ENCODE assay signal across 8 worm cellular contexts in genomic region chrIII:5405628-5406084, ce11.
TF ChIP-seq lines count a peak whose summit lies in the region.

W03A5.2 (plus strand) TSS chrIII:5406034.
Y32H12A.8 (minus strand) TSS chrIII:5406037.

TF ChIP-seq in whole organism, L1 larva, 84 proteins besides CTCF, POLR2A, EP300 and RAD21 (continues in another document):
- TF ChIP-seq xbp-1 (tag; optimal IDR thresholded peaks at IDR 0.05; lab: Kevin White, UChicago) (no peak), efl-1 (optimal IDR thresholded peaks at IDR 0.05; lab: Kevin White, UChicago) (peak; percentile 46 to 88), efl-1 (GFP tag; optimal IDR thresholded peaks at IDR 0.05 in 1 of 2; lab: Kevin White, UChicago) (peak; percentile 86 to 98), vab-15 (tag; optimal IDR thresholded peaks at IDR 0.05; lab: Kevin White, UChicago) (no peak), mef-2 (tag; optimal IDR thresholded peaks at IDR 0.05; lab: Kevin White, UChicago) (no peak), fkh-10 (GFP tag; optimal IDR thresholded peaks at IDR 0.05; lab: Kevin White, UChicago) (no peak), lin-15B (tag; optimal IDR thresholded peaks at IDR 0.05; lab: Kevin White, UChicago) (peak; percentile 55), ama-1 (optimal IDR thresholded peaks at IDR 0.05; lab: Kevin White, UChicago) (no peak), lsy-2 (tag; optimal IDR thresholded peaks at IDR 0.05; lab: Kevin White, UChicago) (peak; percentile 9 to 79), ceh-8 (GFP tag; optimal IDR thresholded peaks at IDR 0.05; lab: Kevin White, UChicago) (no peak), nhr-71 (tag; optimal IDR thresholded peaks at IDR 0.05; lab: Kevin White, UChicago) (no peak), ceh-82 (tag; optimal IDR thresholded peaks at IDR 0.05; lab: Kevin White, UChicago) (no peak)

TF ChIP-seq in whole organism, L2 larva, 48 proteins besides CTCF, POLR2A, EP300 and RAD21 (continues in another document):
- TF ChIP-seq sma-3 (GFP tag; optimal IDR thresholded peaks at IDR 0.05; lab: Kevin White, UChicago) (no peak), gmeb-1 (tag; optimal IDR thresholded peaks at IDR 0.05; lab: Kevin White, UChicago) (peak; percentile 80), crh-2 (tag; optimal IDR thresholded peaks at IDR 0.05; lab: Kevin White, UChicago) (peak; percentile 26), unc-55 (GFP tag; optimal IDR thresholded peaks at IDR 0.05; lab: Kevin White, UChicago) (peak; percentile 76), aly-2 (tag; optimal IDR thresholded peaks at IDR 0.05; lab: Kevin White, UChicago) (no peak), elt-1 (tag; optimal IDR thresholded peaks at IDR 0.05; lab: Kevin White, UChicago) (no peak), ceh-16 (tag; optimal IDR thresholded peaks at IDR 0.05; lab: Kevin White, UChicago) (no peak), lin-11 (tag; optimal IDR thresholded peaks at IDR 0.05; lab: Kevin White, UChicago) (peak; percentile 10), nhr-129 (tag; optimal IDR thresholded peaks at IDR 0.05; lab: Kevin White, UChicago) (peak; percentile 43), nhr-12 (tag; optimal IDR thresholded peaks at IDR 0.05; lab: Kevin White, UChicago) (no peak), zag-1 (tag; optimal IDR thresholded peaks at IDR 0.05; lab: Kevin White, UChicago) (no peak), lsy-2 (tag; optimal IDR thresholded peaks at IDR 0.05; lab: Kevin White, UChicago) (peak in 1 of 2 experiments; percentile 71)

TF ChIP-seq in whole organism, L3 larva, 47 proteins besides CTCF, POLR2A, EP300 and RAD21 (continues in another document):
- TF ChIP-seq aly-2 (tag; optimal IDR thresholded peaks at IDR 0.05; lab: Kevin White, UChicago) (no peak), tbx-2 (tag; optimal IDR thresholded peaks at IDR 0.05; lab: Kevin White, UChicago) (no peak), ztf-11 (tag; optimal IDR thresholded peaks at IDR 0.05; lab: Kevin White, UChicago) (no peak), ceh-16 (tag; optimal IDR thresholded peaks at IDR 0.05; lab: Kevin White, UChicago) (no peak), snpc-4 (tag; optimal IDR thresholded peaks at IDR 0.05; lab: Kevin White, UChicago) (no peak), elt-1 (tag; optimal IDR thresholded peaks at IDR 0.05; lab: Kevin White, UChicago) (no peak), fkh-2 (tag; optimal IDR thresholded peaks at IDR 0.05; lab: Kevin White, UChicago) (no peak), nhr-11 (tag; optimal IDR thresholded peaks at IDR 0.05; lab: Kevin White, UChicago) (no peak), lin-15B (tag; optimal IDR thresholded peaks at IDR 0.05; lab: Kevin White, UChicago) (peak; percentile 68), elt-2 (tag; optimal IDR thresholded peaks at IDR 0.05; lab: Kevin White, UChicago) (peak; percentile 41), jun-1 (tag; optimal IDR thresholded peaks at IDR 0.05; lab: Kevin White, UChicago) (no peak), nfya-1 (tag; optimal IDR thresholded peaks at IDR 0.05; lab: Kevin White, UChicago; ENCODE audit: insufficient read depth) (peak; percentile 79)

TF ChIP-seq in whole organism, L4 larva, 104 proteins besides CTCF, POLR2A, EP300 and RAD21 (continues in another document):
- TF ChIP-seq dpl-1 (GFP tag; optimal IDR thresholded peaks at IDR 0.05; lab: Kevin White, UChicago), result peak; percentile 75
- TF ChIP-seq ama-1 (optimal IDR thresholded peaks at IDR 0.05; lab: Kevin White, UChicago), result no peak
- TF ChIP-seq lsy-2 (tag; optimal IDR thresholded peaks at IDR 0.05; lab: Kevin White, UChicago), result peak in 1 of 2 experiments; percentile 57
- peak; percentile 55 for TF ChIP-seq nhr-6 (tag; optimal IDR thresholded peaks at IDR 0.05; lab: Kevin White, UChicago)
- no peak for TF ChIP-seq hif-1 (tag; optimal IDR thresholded peaks at IDR 0.05; lab: Kevin White, UChicago)
- no peak for TF ChIP-seq mep-1 (tag; optimal IDR thresholded peaks at IDR 0.05; lab: Kevin White, UChicago)
- no peak for TF ChIP-seq lin-1 (GFP tag; IDR thresholded peaks at IDR 0.05; lab: Robert Waterston, UW)
- no peak for TF ChIP-seq ceh-82 (tag; optimal IDR thresholded peaks at IDR 0.05; lab: Kevin White, UChicago)
- TF ChIP-seq hmg-1.1 (GFP tag; IDR thresholded peaks at IDR 0.05; lab: Robert Waterston, UW), result no peak
- no peak for TF ChIP-seq lin-13 (GFP tag; optimal IDR thresholded peaks at IDR 0.05; lab: Kevin White, UChicago)
- peak; percentile 16 for TF ChIP-seq pqm-1 (tag; optimal IDR thresholded peaks at IDR 0.05; lab: Kevin White, UChicago)
- TF ChIP-seq dve-1 (tag; optimal IDR thresholded peaks at IDR 0.05; lab: Kevin White, UChicago; ENCODE audit: insufficient read depth), result peak; percentile 11

TF ChIP-seq in whole organism, late embryonic, 69 proteins besides CTCF, POLR2A, EP300 and RAD21:
- TF ChIP-seq pat-9 (tag; optimal IDR thresholded peaks at IDR 0.05; lab: Kevin White, UChicago), result no peak
- TF ChIP-seq ama-1 (optimal IDR thresholded peaks at IDR 0.05; lab: Kevin White, UChicago), result no peak
- TF ChIP-seq ceh-18 (tag; optimal IDR thresholded peaks at IDR 0.05; lab: Kevin White, UChicago), result no peak
- TF ChIP-seq F13H6.1 (tag; optimal IDR thresholded peaks at IDR 0.05; lab: Kevin White, UChicago), result no peak
- no peak for TF ChIP-seq tbx-7 (tag; optimal IDR thresholded peaks at IDR 0.05; lab: Kevin White, UChicago)
- no peak for TF ChIP-seq ttx-3 (tag; optimal IDR thresholded peaks at IDR 0.05; lab: Kevin White, UChicago)
- TF ChIP-seq nfya-1 (tag; optimal IDR thresholded peaks at IDR 0.05; lab: Kevin White, UChicago), result peak; percentile 41
- TF ChIP-seq ceh-24 (tag; optimal IDR thresholded peaks at IDR 0.05; lab: Kevin White, UChicago), result no peak
- no peak for TF ChIP-seq pqm-1 (tag; optimal IDR thresholded peaks at IDR 0.05; lab: Kevin White, UChicago)

TF ChIP-seq in whole organism, midembryonic, 9 proteins besides CTCF, POLR2A, EP300 and RAD21:
- TF ChIP-seq ztf-29 (GFP tag; IDR thresholded peaks at IDR 0.05; lab: Robert Waterston, UW) (peak; percentile 64; the same call in 1 of the 2 replicates), klf-2 (GFP tag; conservative IDR thresholded peaks at IDR 0.05; lab: Robert Waterston, UW) (no peak), cog-1 (tag; optimal IDR thresholded peaks at IDR 0.05; lab: Kevin White, UChicago) (no peak)

TF ChIP-seq in whole organism, mixed stage, embryonic, 35 proteins besides CTCF, POLR2A, EP300 and RAD21:
- TF ChIP-seq mep-1 (tag; optimal IDR thresholded peaks at IDR 0.05; lab: Kevin White, UChicago) (peak; percentile 29), nhr-76 (tag; optimal IDR thresholded peaks at IDR 0.05; lab: Kevin White, UChicago) (no peak), pha-4 (tag; optimal IDR thresholded peaks at IDR 0.05; lab: Kevin White, UChicago) (peak; percentile 24), hlh-1 (tag; optimal IDR thresholded peaks at IDR 0.05; lab: Kevin White, UChicago) (peak; percentile 6), lsy-2 (tag; optimal IDR thresholded peaks at IDR 0.05; lab: Kevin White, UChicago) (peak; percentile 68), ham-2 (GFP tag; optimal IDR thresholded peaks at IDR 0.05; lab: Kevin White, UChicago) (no peak), ceh-39 (tag; optimal IDR thresholded peaks at IDR 0.05; lab: Kevin White, UChicago) (no peak), mls-2 (tag; optimal IDR thresholded peaks at IDR 0.05; lab: Kevin White, UChicago) (no peak), bed-3 (GFP tag; optimal IDR thresholded peaks at IDR 0.05; lab: Kevin White, UChicago) (no peak), elt-3 (tag; optimal IDR thresholded peaks at IDR 0.05; lab: Kevin White, UChicago) (no peak), unc-120 (tag; optimal IDR thresholded peaks at IDR 0.05; lab: Kevin White, UChicago; ENCODE audit: poor library complexity, severe bottlenecking) (peak; percentile 88), lin-13 (tag; optimal IDR thresholded peaks at IDR 0.05; lab: Kevin White, UChicago) (no peak), nhr-237 (tag; optimal IDR thresholded peaks at IDR 0.05; lab: Kevin White, UChicago) (peak; percentile 33), snpc-4 (tag; optimal IDR thresholded peaks at IDR 0.05; lab: Kevin White, UChicago) (no peak), nhr-2 (tag; optimal IDR thresholded peaks at IDR 0.05; lab: Kevin White, UChicago) (no peak), sem-2 (GFP tag; optimal IDR thresholded peaks at IDR 0.05; lab: Kevin White, UChicago) (no peak), nhr-12 (tag; optimal IDR thresholded peaks at IDR 0.05; lab: Kevin White, UChicago) (no peak), lin-32 (GFP tag; optimal IDR thresholded peaks at IDR 0.05; lab: Kevin White, UChicago) (no peak)

TF ChIP-seq in whole organism, young adult, 124 proteins besides CTCF, POLR2A, EP300 and RAD21:
- TF ChIP-seq nhr-80 (tag; optimal IDR thresholded peaks at IDR 0.05; lab: Kevin White, UChicago) (peak; percentile 4), attf-5 (GFP tag; optimal IDR thresholded peaks at IDR 0.05; lab: Kevin White, UChicago) (peak; percentile 64), hmg-1.2 (GFP tag; IDR thresholded peaks at IDR 0.05; lab: Robert Waterston, UW) (peak; percentile 40; the same call in 1 of the 2 replicates), mcd-1 (GFP tag; IDR thresholded peaks at IDR 0.05; lab: Robert Waterston, UW) (peak; percentile 54), ceh-91 (GFP tag; IDR thresholded peaks at IDR 0.05; lab: Robert Waterston, UW) (no peak), efl-1 (GFP tag; optimal IDR thresholded peaks at IDR 0.05; lab: Kevin White, UChicago) (peak; percentile 31), C17E4.6 (GFP tag; IDR thresholded peaks at IDR 0.05; lab: Robert Waterston, UW) (no peak), F23B12.7 (tag; optimal IDR thresholded peaks at IDR 0.05; lab: Kevin White, UChicago; ENCODE audit: insufficient read depth) (peak; percentile 15), lin-54 (GFP tag; optimal IDR thresholded peaks at IDR 0.05; lab: Kevin White, UChicago) (peak; percentile 1)
